Fruit fly (Drosophila melanogaster) whole organism, embryonic: ENCODE measurements around the gene Hmbs.
A peak's percentile ranks its signal among the peaks of the same experiment; 100 is the strongest.

Experiments
- Aef1 ChIP-seq: fragments of 200-800 bp; sonication (Bioruptor generic); IDR thresholded peaks from 3 replicates; pipeline ENCODE4 v1.3.6; 2022; ENCODE audit warnings: missing biosample characterization, missing genetic modification characterization
- B-H1 ChIP-seq: fragments of 200-800 bp; sonication (Bioruptor generic); IDR thresholded peaks from 3 replicates; pipeline ENCODE4 v1.3.6; 2022; ENCODE audit warnings: missing biosample characterization, missing genetic modification characterization
- BEAF-32 ChIP-seq: fragments of 200-800 bp; sonication (Bioruptor generic); optimal IDR thresholded peaks from 3 replicates; lab custom pipeline; 2017; ENCODE audit warnings: missing biosample characterization, missing genetic modification characterization, mild to moderate bottlenecking, moderate library complexity, missing genetic modification reagents
- Blimp-1 ChIP-seq: fragments of 200-800 bp; sonication (Bioruptor generic); optimal IDR thresholded peaks from 3 replicates; lab custom pipeline; 2018; ENCODE audit warnings: missing biosample characterization, missing genetic modification characterization, mild to moderate bottlenecking, moderate library complexity, missing genetic modification reagents
- C15 ChIP-seq: fragments of 200-800 bp; sonication (Bioruptor generic); IDR thresholded peaks from 3 replicates; pipeline ENCODE4 v1.3.6; 2022; ENCODE audit warnings: missing biosample characterization, missing genetic modification characterization
- CG10959 ChIP-seq: fragments of 200-800 bp; sonication (Bioruptor generic); IDR thresholded peaks from 2 replicates; pipeline ENCODE4 v1.3.6; 2022; ENCODE audit warnings: missing biosample characterization, missing genetic modification characterization
- CG11247 ChIP-seq: fragments of 200-800 bp; sonication (Bioruptor generic); IDR thresholded peaks from 2 replicates; pipeline ENCODE4 v1.3.6; 2022; ENCODE audit warnings: missing biosample characterization, missing genetic modification characterization
- CG12299 ChIP-seq: fragments of 200-800 bp; sonication (Bioruptor generic); optimal IDR thresholded peaks from 2 replicates; lab custom pipeline; 2018; ENCODE audit warnings: missing biosample characterization, mild to moderate bottlenecking, missing genetic modification characterization
- CG13296 ChIP-seq: fragments of 200-800 bp; sonication (Bioruptor generic); optimal IDR thresholded peaks from 3 replicates; lab custom pipeline; 2018; ENCODE audit warnings: missing biosample characterization, mild to moderate bottlenecking, missing genetic modification characterization
- CG16779 ChIP-seq: fragments of 200-800 bp; sonication (Bioruptor generic); IDR thresholded peaks from 2 replicates; pipeline ENCODE4 v1.3.6; 2022; ENCODE audit warnings: missing biosample characterization, missing genetic modification characterization
- CG1792 ChIP-seq: fragments of 200-800 bp; sonication (Bioruptor generic); optimal IDR thresholded peaks from 2 replicates; lab custom pipeline; 2016; ENCODE audit warnings: missing biosample characterization, missing genetic modification characterization
- CG1832 ChIP-seq: fragments of 200-800 bp; sonication (Bioruptor generic); optimal IDR thresholded peaks from 2 replicates; lab custom pipeline; 2017; ENCODE audit warnings: missing biosample characterization, mild to moderate bottlenecking, missing genetic modification characterization, inconsistent platforms
- CG2199 ChIP-seq: fragments of 200-800 bp; sonication (Bioruptor generic); IDR thresholded peaks from 3 replicates; pipeline ENCODE4 v1.3.6; 2022; ENCODE audit warnings: missing biosample characterization, missing genetic modification characterization
- CG2202 ChIP-seq: fragments of 200-800 bp; sonication (Bioruptor generic); optimal IDR thresholded peaks from 2 replicates; lab custom pipeline; 2018; ENCODE audit warnings: missing biosample characterization, mild to moderate bottlenecking, missing genetic modification characterization
- CG32532 ChIP-seq: fragments of 200-800 bp; sonication (Bioruptor generic); IDR thresholded peaks from 2 replicates; pipeline ENCODE4 v1.3.6; 2022; ENCODE audit warnings: missing biosample characterization, missing genetic modification characterization
- CG33557 ChIP-seq: fragments of 200-800 bp; sonication (Bioruptor generic); optimal IDR thresholded peaks from 2 replicates; lab custom pipeline; 2019; ENCODE audit warnings: missing biosample characterization, mild to moderate bottlenecking, missing genetic modification characterization, moderate library complexity
- CG5245 ChIP-seq: fragments of 200-800 bp; sonication (Bioruptor generic); optimal IDR thresholded peaks from 3 replicates; lab custom pipeline; 2016; ENCODE audit warnings: missing biosample characterization, missing genetic modification characterization
- CG6683 ChIP-seq: fragments of 200-800 bp; sonication (Bioruptor generic); optimal IDR thresholded peaks from 2 replicates; lab custom pipeline; 2017; ENCODE audit warnings: missing biosample characterization, mild to moderate bottlenecking, missing genetic modification characterization, missing genetic modification reagents
- CG9876 ChIP-seq: fragments of 200-800 bp; sonication (Bioruptor generic); optimal IDR thresholded peaks from 2 replicates; lab custom pipeline; 2016; ENCODE audit warnings: missing biosample characterization, missing genetic modification characterization
- D ChIP-seq, 2 experiments: fragments of 200-800 bp in 1 of 2; fragments of >200 bp in 1 of 2; sonication (Bioruptor generic) in 1 of 2; optimal IDR thresholded peaks; 2 replicates in 1 of 2; 3 replicates in 1 of 2; lab custom pipeline; 2017; ENCODE audit warnings: mild to moderate bottlenecking in 1 of 2, missing biosample characterization in 1 of 2, missing genetic modification characterization in 1 of 2, missing genetic modification reagents in 1 of 2
- Doc2 ChIP-seq: fragments of 200-800 bp; sonication (Bioruptor generic); IDR thresholded peaks from 2 replicates; pipeline ENCODE4 v1.3.6; 2022; ENCODE audit warnings: missing biosample characterization, missing genetic modification characterization
- Dp ChIP-seq: fragments of 200-800 bp; sonication (Bioruptor generic); optimal IDR thresholded peaks from 2 replicates; lab custom pipeline; 2018; ENCODE audit warnings: missing biosample characterization, mild to moderate bottlenecking, missing genetic modification characterization, moderate library complexity
- E2f1 ChIP-seq: fragments of 200-800 bp; sonication (Bioruptor generic); IDR thresholded peaks from 2 replicates; pipeline ENCODE4 v1.3.6; 2022; ENCODE audit warnings: missing biosample characterization, missing genetic modification characterization
- GATAe ChIP-seq: fragments of 200-800 bp; sonication (Bioruptor generic); conservative IDR thresholded peaks from 2 replicates; pipeline ENCODE4 v1.3.6; 2022; ENCODE audit warnings: missing biosample characterization, missing genetic modification characterization
- HHEX ChIP-seq: fragments of 200-800 bp; sonication (Bioruptor generic); optimal IDR thresholded peaks from 3 replicates; lab custom pipeline; 2017; ENCODE audit warnings: missing biosample characterization, mild to moderate bottlenecking, missing genetic modification characterization, missing genetic modification reagents
- Hey ChIP-seq: fragments of 200-800 bp; sonication (Bioruptor generic); optimal IDR thresholded peaks from 3 replicates; lab custom pipeline; 2018; ENCODE audit warnings: missing biosample characterization, mild to moderate bottlenecking, missing genetic modification characterization
- Kr ChIP-seq: fragments of 200-800 bp; sonication (Bioruptor generic); optimal IDR thresholded peaks from 2 replicates; lab custom pipeline; 2017; ENCODE audit warnings: missing biosample characterization, mild to moderate bottlenecking, missing genetic modification characterization
- Med ChIP-seq: fragments of 200-800 bp; sonication (Bioruptor generic); peaks from one replicate; lab custom pipeline; 2016; ENCODE audit warnings: missing biosample characterization, missing genetic modification characterization, mild to moderate bottlenecking, inconsistent platforms, moderate library complexity
- Pdp1 ChIP-seq, 2 experiments: fragments of 200-800 bp; sonication (Bioruptor generic); optimal IDR thresholded peaks; 3 replicates each; lab custom pipeline; 2016; ENCODE audit warnings: missing biosample characterization in 2 of 2, missing genetic modification characterization in 2 of 2, mild to moderate bottlenecking in 1 of 2, moderate library complexity in 1 of 2
- Scr ChIP-seq: fragments of 200-800 bp; sonication (Bioruptor generic); IDR thresholded peaks from 2 replicates; pipeline ENCODE4 v1.3.6; 2022; ENCODE audit warnings: missing biosample characterization, missing genetic modification characterization; ENCODE audit not compliant: partially characterized antibody
- Side ChIP-seq: fragments of 200-800 bp; sonication (Bioruptor generic); optimal IDR thresholded peaks from 2 replicates; lab custom pipeline; 2016; ENCODE audit warnings: missing biosample characterization, missing genetic modification characterization
- Ssrp ChIP-seq: fragments of 200-800 bp; sonication (Bioruptor generic); optimal IDR thresholded peaks from 2 replicates; lab custom pipeline; 2018; ENCODE audit warnings: missing biosample characterization, mild to moderate bottlenecking, missing genetic modification characterization, moderate library complexity
- Vsx1 ChIP-seq: fragments of 200-800 bp; sonication (Bioruptor generic); optimal IDR thresholded peaks from 2 replicates; lab custom pipeline; 2017; ENCODE audit warnings: missing biosample characterization, mild to moderate bottlenecking, missing genetic modification characterization, missing genetic modification reagents
- ac ChIP-seq: fragments of 200-800 bp; sonication (Bioruptor generic); optimal IDR thresholded peaks from 3 replicates; lab custom pipeline; 2017; ENCODE audit warnings: missing biosample characterization, mild to moderate bottlenecking, missing genetic modification characterization
- al ChIP-seq: fragments of 200-800 bp; sonication (Bioruptor generic); IDR thresholded peaks from 2 replicates; pipeline ENCODE4 v1.3.6; 2022; ENCODE audit warnings: missing biosample characterization, missing genetic modification characterization
- az2 ChIP-seq: fragments of 200-800 bp; sonication (Bioruptor generic); optimal IDR thresholded peaks from 3 replicates; lab custom pipeline; 2016; ENCODE audit warnings: missing biosample characterization, missing genetic modification characterization
- br ChIP-seq: fragments of >200 bp; optimal IDR thresholded peaks from 2 replicates; lab custom pipeline; 2017
- btn ChIP-seq: fragments of 200-800 bp; sonication (Bioruptor generic); optimal IDR thresholded peaks from 2 replicates; lab custom pipeline; 2016; ENCODE audit warnings: missing biosample characterization, missing genetic modification characterization
- crp ChIP-seq, 2 experiments: fragments of 200-800 bp; sonication (Bioruptor generic); optimal IDR thresholded peaks; 2 replicates in 1 of 2; 3 replicates in 1 of 2; lab custom pipeline; 2017; ENCODE audit warnings: missing biosample characterization in 2 of 2, missing genetic modification characterization in 2 of 2, mild to moderate bottlenecking in 1 of 2, moderate library complexity in 1 of 2
- dmrt11E ChIP-seq: fragments of 200-800 bp; sonication (Bioruptor generic); optimal IDR thresholded peaks from 3 replicates; lab custom pipeline; 2018; ENCODE audit warnings: missing biosample characterization, mild to moderate bottlenecking, missing genetic modification characterization, moderate library complexity
- gcm2 ChIP-seq: fragments of 200-800 bp; sonication (Bioruptor generic); optimal IDR thresholded peaks from 2 replicates; lab custom pipeline; 2016; ENCODE audit warnings: missing biosample characterization, missing genetic modification characterization
- grau ChIP-seq: fragments of 200-800 bp; optimal IDR thresholded peaks from 3 replicates; lab custom pipeline; 2019; ENCODE audit warnings: missing biosample characterization, mild to moderate bottlenecking, missing genetic modification characterization, moderate library complexity
- gsb-n ChIP-seq: fragments of 200-800 bp; sonication (Bioruptor generic); optimal IDR thresholded peaks from 3 replicates; lab custom pipeline; 2018; ENCODE audit warnings: missing biosample characterization, mild to moderate bottlenecking, missing genetic modification characterization
- kah ChIP-seq: fragments of 200-800 bp; sonication (Bioruptor generic); optimal IDR thresholded peaks from 2 replicates; lab custom pipeline; 2018; ENCODE audit warnings: missing biosample characterization, mild to moderate bottlenecking, missing genetic modification characterization
- lab ChIP-seq: fragments of 200-800 bp; sonication (Bioruptor generic); optimal IDR thresholded peaks from 3 replicates; lab custom pipeline; 2017; ENCODE audit warnings: missing biosample characterization, missing genetic modification characterization, mild to moderate bottlenecking, moderate library complexity, missing genetic modification reagents
- mam ChIP-seq: fragments of 200-800 bp; sonication (Bioruptor generic); optimal IDR thresholded peaks from 3 replicates; lab custom pipeline; 2016; ENCODE audit warnings: missing biosample characterization, missing genetic modification characterization
- nau ChIP-seq: fragments of 200-800 bp; sonication (Bioruptor generic); optimal IDR thresholded peaks from 3 replicates; lab custom pipeline; 2017; ENCODE audit warnings: missing biosample characterization, mild to moderate bottlenecking, missing genetic modification characterization, missing genetic modification reagents
- pan ChIP-seq, 4 experiments: fragments of >200 bp in 3 of 4; fragments of 200-800 bp in 1 of 4; sonication (Bioruptor generic) in 1 of 4; optimal IDR thresholded peaks in 3 of 4; IDR thresholded peaks in 1 of 4; 2 replicates each; pipeline versions ENCODE4 v1.3.6 to Lab custom; 2017 to 2022; ENCODE audit warnings: missing biosample characterization in 2 of 4, missing genetic modification characterization in 2 of 4, mixed read lengths in 1 of 4
- rib ChIP-seq: fragments of 200-800 bp; sonication (Bioruptor generic); IDR thresholded peaks from 2 replicates; pipeline ENCODE4 v1.3.6; 2022; ENCODE audit warnings: missing biosample characterization, missing genetic modification characterization
- sim ChIP-seq: fragments of 200-800 bp; sonication (Bioruptor generic); IDR thresholded peaks from 2 replicates; pipeline ENCODE4 v1.3.6; 2022; ENCODE audit warnings: missing biosample characterization, missing genetic modification characterization

Hmbs gene

dm6 chr3L:1298509-1298908, 36.2 kb upstream of the Hmbs start, which contains the start of gene scf (continued):
- no peak for TF ChIP-seq br (lab: Kevin White, UChicago)
- no peak for TF ChIP-seq pan (optimal IDR thresholded peaks at IDR 0.05; lab: Kevin White, UChicago)
- peak in 1 of 2 experiments; percentile 37 for TF ChIP-seq pan (GFP tag; optimal IDR thresholded peaks at IDR 0.05 in 1 of 2, IDR thresholded peaks at IDR 0.05 in 1 of 2)
- no peak for TF ChIP-seq Side (GFP tag; lab: Kevin White, UChicago)
- TF ChIP-seq btn (GFP tag; lab: Kevin White, UChicago): no peak
- 0 out of 3 replicates have a peak, but pooled peaks have one; percentile 24 for TF ChIP-seq Aef1
- peak; percentile 73 for TF ChIP-seq Med (GFP tag; lab: Kevin White, UChicago)
- TF ChIP-seq E2f1 (GFP tag; lab: Robert Waterston, UW): no peak
- no peak for TF ChIP-seq lab (GFP tag; lab: Kevin White, UChicago)
- no peak for TF ChIP-seq Blimp-1 (GFP tag; lab: Kevin White, UChicago)
- TF ChIP-seq grau (tag; lab: Kevin White, UChicago): peak; percentile 28
- TF ChIP-seq mam: no peak
- TF ChIP-seq CG9876 (GFP tag; lab: Kevin White, UChicago): no peak
- TF ChIP-seq crp (GFP tag; optimal IDR thresholded peaks at IDR 0.05; lab: Kevin White, UChicago): no peak
- no peak for TF ChIP-seq Hey
- TF ChIP-seq Scr (GFP tag; lab: Robert Waterston, UW): peak; percentile 37; the same call in 1 of the 2 replicates
- no peak for TF ChIP-seq dmrt11E
- no peak for TF ChIP-seq HHEX
- no peak for TF ChIP-seq sim (GFP tag; lab: Robert Waterston, UW)
- no peak for TF ChIP-seq az2 (GFP tag; lab: Kevin White, UChicago)
- TF ChIP-seq gcm2 (GFP tag; lab: Kevin White, UChicago): no peak
- TF ChIP-seq CG2199: no peak
- no peak for TF ChIP-seq gsb-n (tag; lab: Kevin White, UChicago)
- TF ChIP-seq GATAe (GFP tag; lab: Robert Waterston, UW): no peak
- no peak for TF ChIP-seq nau
- no peak for TF ChIP-seq al (GFP tag; lab: Robert Waterston, UW)
- no peak for TF ChIP-seq Kr
- TF ChIP-seq CG33557 (GFP tag; lab: Kevin White, UChicago): no peak
- TF ChIP-seq Vsx1 (GFP tag; lab: Kevin White, UChicago): no peak
- TF ChIP-seq C15 (GFP tag; lab: Robert Waterston, UW): no peak
- 0 out of 2 replicates have a peak, but pooled peaks have one; percentile 15 for TF ChIP-seq CG11247 (GFP tag; lab: Robert Waterston, UW)
- TF ChIP-seq Ssrp (tag; lab: Kevin White, UChicago): no peak
- TF ChIP-seq CG32532: 0 out of 2 replicates have a peak, but pooled peaks have one; percentile 52
- TF ChIP-seq CG2202 (tag; lab: Kevin White, UChicago): no peak
- no peak for TF ChIP-seq Pdp1 (GFP tag; optimal IDR thresholded peaks at IDR 0.05; lab: Kevin White, UChicago)
- no peak for TF ChIP-seq CG16779 (GFP tag; lab: Robert Waterston, UW)
- TF ChIP-seq CG13296 (GFP tag; lab: Kevin White, UChicago): no peak
- no peak for TF ChIP-seq CG1792 (GFP tag; lab: Kevin White, UChicago)
- TF ChIP-seq ac: no peak
- TF ChIP-seq CG5245 (GFP tag; lab: Kevin White, UChicago): no peak
- no peak for TF ChIP-seq CG10959 (GFP tag; lab: Robert Waterston, UW)
- TF ChIP-seq CG12299 (tag; lab: Kevin White, UChicago): no peak
- TF ChIP-seq Doc2 (GFP tag; lab: Robert Waterston, UW): no peak
- peak; percentile 54 for TF ChIP-seq kah (GFP tag; lab: Kevin White, UChicago)
- TF ChIP-seq BEAF-32 (GFP tag; lab: Kevin White, UChicago): peak; percentile 40
- 0 out of 2 replicates have a peak, but pooled peaks have one; percentile 13 for TF ChIP-seq rib
- no peak; the same call in 2 of the 3 replicates for TF ChIP-seq B-H1
- TF ChIP-seq D (optimal IDR thresholded peaks at IDR 0.05; lab: Kevin White, UChicago): no peak
- TF ChIP-seq D (GFP tag; optimal IDR thresholded peaks at IDR 0.05; lab: Kevin White, UChicago): no peak
- TF ChIP-seq Dp: peak; percentile 91
- no peak for TF ChIP-seq CG6683 (GFP tag; lab: Kevin White, UChicago)
- no peak for TF ChIP-seq CG1832 (GFP tag; lab: Kevin White, UChicago)
